Fruit fly (Drosophila melanogaster) S2 (cell line): ENCODE results near the gene bero.

Experiments
- CG8478 ChIP-seq: fragments of >200 bp; optimal IDR thresholded peaks from 2 replicates; lab custom pipeline; 2018
- CTCF ChIP-seq, 2 experiments: fragments of >200 bp; optimal IDR thresholded peaks; 2 replicates each; lab custom pipeline; 2018

DNA sequence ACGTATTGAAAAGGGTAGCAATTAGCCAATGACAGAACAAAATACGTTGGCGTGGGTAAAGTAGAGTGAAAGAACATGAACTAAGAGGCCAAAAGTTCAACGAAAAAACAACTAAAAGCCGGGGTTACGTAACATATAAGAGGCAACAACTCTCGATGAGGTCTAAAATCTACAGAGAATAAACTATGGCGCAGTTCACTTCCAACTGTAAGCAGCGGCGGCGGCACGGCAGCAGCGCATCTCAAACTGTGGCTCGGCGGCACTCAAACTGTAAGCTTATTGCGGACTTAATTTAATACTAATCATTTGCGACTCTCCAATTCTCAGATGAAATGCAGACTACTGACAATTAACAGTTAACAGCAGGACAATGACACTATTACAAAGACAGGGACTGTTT is 16.0 kb downstream of the bero start:
- TF ChIP-seq CG8478: no peak
- peak in 1 of 2 experiments; percentile 26 for TF ChIP-seq CTCF (optimal IDR thresholded peaks at IDR 0.05; lab: Kevin White, UChicago)
